Worm (Caenorhabditis elegans): ENCODE results near the gene Y77E11A.12.

The Y77E11A.12 gene

DNA sequence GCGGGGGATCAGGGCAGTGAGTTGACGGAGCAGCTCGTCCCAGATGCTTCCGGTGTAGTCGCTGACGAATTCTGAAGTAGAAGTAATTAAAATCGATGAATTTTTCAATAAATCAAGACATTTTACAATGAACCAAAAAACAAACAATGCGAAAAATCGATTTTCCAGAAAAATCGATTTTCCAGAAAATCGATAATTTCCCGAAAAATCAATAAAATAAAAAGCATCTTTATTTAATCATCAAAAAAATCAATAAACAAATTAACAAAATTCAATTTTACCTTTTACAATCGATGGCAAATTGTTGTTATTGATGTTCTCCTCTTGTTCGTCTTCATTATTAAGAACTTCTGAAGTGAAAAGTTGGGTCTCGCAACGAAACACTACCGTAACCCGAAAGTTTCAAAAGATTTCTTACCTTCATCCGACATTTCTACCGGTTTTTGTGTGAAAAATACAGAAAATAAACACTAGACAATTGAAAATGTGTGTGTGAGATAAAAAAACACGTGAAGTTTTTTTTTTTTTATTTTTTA, 40.3 kb downstream of the Y77E11A.12 start, which contains the start of gene clp-6:
clp-6 (minus strand) TSS at position 486 of the 536 bp plus-strand sequence.
- no peak for TF ChIP-seq pbrm-1 (GFP tag; IDR thresholded peaks at IDR 0.05)
- no peak for TF ChIP-seq B0019.2 (GFP tag; conservative IDR thresholded peaks at IDR 0.05)
- TF ChIP-seq ztf-22 (GFP tag; optimal IDR thresholded peaks at IDR 0.05) = no peak
- no peak for TF ChIP-seq attf-3 (GFP tag; conservative IDR thresholded peaks at IDR 0.05)
- no peak for TF ChIP-seq gei-17 (GFP tag; optimal IDR thresholded peaks at IDR 0.05)
- no peak for TF ChIP-seq ceh-100 (GFP tag; IDR thresholded peaks at IDR 0.05)
- TF ChIP-seq F33H1.4 (GFP tag; IDR thresholded peaks at IDR 0.05) = no peak
- no peak for TF ChIP-seq D2030.7 (GFP tag; IDR thresholded peaks at IDR 0.05)
- TF ChIP-seq lin-35 (GFP tag; optimal IDR thresholded peaks at IDR 0.05) = no peak
- no peak for TF ChIP-seq Y53F4B.3 (GFP tag; IDR thresholded peaks at IDR 0.05)
- no peak for TF ChIP-seq nfya-2 (GFP tag; IDR thresholded peaks at IDR 0.05)
- no peak for TF ChIP-seq ekl-4 (GFP tag; IDR thresholded peaks at IDR 0.05)
- no peak for TF ChIP-seq cebp-1 (GFP tag; IDR thresholded peaks at IDR 0.05)
- no peak for TF ChIP-seq cebp-1 (tag; optimal IDR thresholded peaks at IDR 0.05)
- no peak for TF ChIP-seq snpc-3.4 (tag; optimal IDR thresholded peaks at IDR 0.05)
- TF ChIP-seq Y79H2A.3 (GFP tag; conservative IDR thresholded peaks at IDR 0.05) = no peak

DNA sequence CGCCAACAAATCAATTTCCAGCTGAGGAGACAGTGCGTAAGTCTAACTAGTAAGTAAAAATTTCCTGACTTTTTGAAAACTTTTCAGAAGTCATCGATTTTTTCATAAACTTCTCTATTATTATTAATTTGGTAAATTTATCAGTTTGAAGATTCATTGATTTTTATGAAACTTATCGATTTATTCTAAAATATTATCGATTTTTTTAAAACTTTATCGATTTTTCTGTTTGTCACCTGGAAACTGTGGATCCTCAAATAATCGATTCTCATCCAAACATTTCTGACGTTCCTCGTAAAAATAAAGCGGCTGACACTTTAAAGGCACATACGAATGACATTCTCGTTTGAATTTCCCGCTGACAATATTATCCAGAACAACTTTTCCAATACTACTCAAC, 40.9 kb downstream of the Y77E11A.12 start:
- TF ChIP-seq athp-1 (tag; optimal IDR thresholded peaks at IDR 0.05) (no peak), bed-2 (GFP tag; IDR thresholded peaks at IDR 0.05) (no peak), dpff-1 (tag; optimal IDR thresholded peaks at IDR 0.05) (no peak), ceh-40 (GFP tag; IDR thresholded peaks at IDR 0.05) (no peak), chd-7 (tag; optimal IDR thresholded peaks at IDR 0.05) (no peak), ama-1 (optimal IDR thresholded peaks at IDR 0.05) (no peak), ama-1 (GFP tag; optimal IDR thresholded peaks at IDR 0.05) (no peak), nfya-1 (tag; optimal IDR thresholded peaks at IDR 0.05; ENCODE audit: borderline replicate concordance, insufficient read depth) (no peak), attf-5 (GFP tag; optimal IDR thresholded peaks at IDR 0.05) (no peak)

DNA sequence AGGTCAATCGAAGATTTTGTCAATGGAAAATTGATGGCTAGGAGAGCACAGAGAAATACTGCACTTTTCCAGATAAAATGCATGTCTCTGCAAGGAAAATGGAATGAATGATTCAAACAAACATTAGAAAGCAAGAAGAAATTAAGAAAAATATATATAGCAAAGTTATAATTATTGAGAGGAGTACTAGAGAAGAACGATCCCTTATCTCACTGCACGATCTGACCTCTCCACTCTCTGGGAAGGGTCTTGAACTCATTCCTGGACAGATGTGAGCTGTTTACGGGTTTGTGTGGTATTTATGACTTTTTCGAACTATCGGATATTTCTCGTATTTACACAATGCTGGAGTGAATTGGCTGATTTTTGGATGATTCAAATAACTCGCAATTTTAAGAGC, 44.6 kb downstream of the Y77E11A.12 start, which contains the start of gene Y77E11A.23:
Y77E11A.23 (minus strand) TSS at position 107 of the 400 bp plus-strand sequence.
- no peak for TF ChIP-seq nhr-120 (GFP tag; IDR thresholded peaks at IDR 0.05)
- no peak for TF ChIP-seq snpc-1.1 (tag; optimal IDR thresholded peaks at IDR 0.05; ENCODE audit: insufficient read depth)

DNA sequence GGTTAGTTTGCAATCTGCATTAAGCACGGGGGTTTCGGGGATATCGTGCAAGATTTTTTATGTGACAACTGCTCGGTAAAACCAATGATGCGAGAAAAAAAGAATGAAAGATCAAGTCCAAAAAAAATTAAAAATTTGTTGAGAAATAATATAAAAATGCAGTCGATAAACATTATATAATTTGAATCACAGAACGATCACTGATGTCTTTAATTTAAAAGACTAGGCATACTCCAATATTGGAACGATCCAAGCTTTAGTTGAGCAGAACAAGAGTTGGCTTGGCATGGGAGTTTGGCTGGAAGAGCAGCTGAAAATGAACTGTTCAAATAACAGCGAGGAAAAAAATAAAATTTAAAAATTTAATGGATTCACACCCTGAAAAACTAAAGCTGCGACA, 47.6 kb downstream of the Y77E11A.12 start, which contains the start of gene clec-171:
clec-171 (minus strand) TSS at position 101 of the 400 bp plus-strand sequence.
- TF ChIP-seq pbrm-1 (GFP tag; IDR thresholded peaks at IDR 0.05) (no peak), bed-1 (GFP tag; IDR thresholded peaks at IDR 0.05) (no peak), B0261.1 (tag; optimal IDR thresholded peaks at IDR 0.05) (no peak), fkh-3 (tag; optimal IDR thresholded peaks at IDR 0.05) (no peak), ceh-91 (GFP tag; IDR thresholded peaks at IDR 0.05) (no peak), Y53G8AR.9 (GFP tag; conservative IDR thresholded peaks at IDR 0.05) (no peak), lin-26 (GFP tag; IDR thresholded peaks at IDR 0.05) (no peak), ceh-79 (tag; optimal IDR thresholded peaks at IDR 0.05) (no peak), F57A8.1 (GFP tag; optimal IDR thresholded peaks at IDR 0.05) (no peak), snpc-1.1 (tag; optimal IDR thresholded peaks at IDR 0.05; ENCODE audit: insufficient read depth) (no peak), cebp-2 (GFP tag; IDR thresholded peaks at IDR 0.05) (no peak), B0336.3 (GFP tag; IDR thresholded peaks at IDR 0.05) (no peak), sea-2 (GFP tag; IDR thresholded peaks at IDR 0.05) (no peak), let-607 (tag; optimal IDR thresholded peaks at IDR 0.05) (no peak), ekl-4 (GFP tag; IDR thresholded peaks at IDR 0.05) (no peak)

Data from whole organism, young adult.